Worm (Caenorhabditis elegans) whole organism, late embryonic: ENCODE results near the gene piit-1.

ENCODE experiments used
- Y22D7AL.16 ChIP-seq: sonication (generic microtip); optimal IDR thresholded peaks from 2 replicates; lab custom pipeline; 2016; ENCODE audit warnings: missing genetic modification characterization, missing compliant biosample characterization
- ama-1 ChIP-seq: fragments of 150-350 bp; optimal IDR thresholded peaks from 2 replicates; lab custom pipeline; 2014
- ceh-14 ChIP-seq: sonication (generic microtip); optimal IDR thresholded peaks from 2 replicates; lab custom pipeline; 2016; ENCODE audit warnings: missing genotype, missing genetic modification characterization, missing compliant biosample characterization
- ceh-2 ChIP-seq: sonication (generic microtip); optimal IDR thresholded peaks from 2 replicates; lab custom pipeline; 2016; ENCODE audit warnings: missing genotype, missing genetic modification characterization, missing compliant biosample characterization
- ceh-24 ChIP-seq: sonication (generic microtip); optimal IDR thresholded peaks from 2 replicates; lab custom pipeline; 2016; ENCODE audit warnings: mild to moderate bottlenecking, missing genetic modification characterization, missing compliant biosample characterization
- ceh-31 ChIP-seq: sonication (generic microtip); optimal IDR thresholded peaks from 2 replicates; lab custom pipeline; 2016; ENCODE audit warnings: missing genetic modification characterization, missing compliant biosample characterization
- ceh-48 ChIP-seq: sonication (generic microtip); optimal IDR thresholded peaks from 2 replicates; lab custom pipeline; 2016; ENCODE audit warnings: missing genetic modification characterization, inconsistent platforms, missing compliant biosample characterization
- ceh-6 ChIP-seq: fragments of 200-800 bp; sonication (Bioruptor generic); optimal IDR thresholded peaks from 2 replicates; lab custom pipeline; 2018; ENCODE audit warnings: mild to moderate bottlenecking, missing genetic modification characterization, missing compliant biosample characterization
- che-1 ChIP-seq: sonication (generic microtip); optimal IDR thresholded peaks from 2 replicates; lab custom pipeline; 2016; ENCODE audit warnings: mild to moderate bottlenecking, missing genetic modification characterization, missing compliant biosample characterization
- elt-2 ChIP-seq: sonication (generic microtip); optimal IDR thresholded peaks from 2 replicates; lab custom pipeline; 2016; ENCODE audit warnings: missing genetic modification reagents, missing genetic modification characterization, missing compliant biosample characterization
- ets-4 ChIP-seq: sonication (generic microtip); optimal IDR thresholded peaks from 2 replicates; lab custom pipeline; 2016; ENCODE audit warnings: missing genetic modification characterization, missing compliant biosample characterization
- eyg-1 ChIP-seq: sonication (generic microtip); optimal IDR thresholded peaks from 2 replicates; lab custom pipeline; 2016; ENCODE audit warnings: missing genotype, missing genetic modification characterization, missing compliant biosample characterization
- fax-1 ChIP-seq: sonication (generic microtip); optimal IDR thresholded peaks from 2 replicates; lab custom pipeline; 2016; ENCODE audit warnings: missing genotype, missing genetic modification characterization, missing compliant biosample characterization
- fkh-6 ChIP-seq: sonication (generic microtip); optimal IDR thresholded peaks from 2 replicates; lab custom pipeline; 2016; ENCODE audit warnings: missing genetic modification characterization, missing compliant biosample characterization
- hlh-13 ChIP-seq: fragments of 200-800 bp; sonication (Bioruptor generic); optimal IDR thresholded peaks from 2 replicates; lab custom pipeline; 2018; ENCODE audit warnings: mild to moderate bottlenecking, missing genetic modification characterization, missing compliant biosample characterization
- hlh-15 ChIP-seq: sonication (generic microtip); optimal IDR thresholded peaks from 2 replicates; lab custom pipeline; 2016; ENCODE audit warnings: missing genetic modification characterization, missing compliant biosample characterization
- hlh-6 ChIP-seq: sonication (generic microtip); optimal IDR thresholded peaks from 2 replicates; lab custom pipeline; 2016; ENCODE audit warnings: missing genotype, missing genetic modification characterization, missing compliant biosample characterization
- lim-6 ChIP-seq: sonication (generic microtip); optimal IDR thresholded peaks from 2 replicates; lab custom pipeline; 2016; ENCODE audit warnings: missing genetic modification characterization, missing compliant biosample characterization
- madf-2 ChIP-seq: sonication (generic microtip); optimal IDR thresholded peaks from 2 replicates; lab custom pipeline; 2017; ENCODE audit warnings: missing genetic modification characterization, missing compliant biosample characterization
- nhr-11 ChIP-seq: fragments of 150-350 bp; optimal IDR thresholded peaks from 2 replicates; lab custom pipeline; 2014; ENCODE audit warnings: missing biosample characterization, missing genetic modification characterization
- nhr-232 ChIP-seq: sonication (generic microtip); optimal IDR thresholded peaks from 2 replicates; lab custom pipeline; 2016; ENCODE audit warnings: missing genetic modification characterization, missing compliant biosample characterization
- npax-4 ChIP-seq: sonication (generic microtip); optimal IDR thresholded peaks from 2 replicates; lab custom pipeline; 2016; ENCODE audit warnings: missing genetic modification characterization, missing compliant biosample characterization
- odd-2 ChIP-seq: sonication (generic microtip); optimal IDR thresholded peaks from 2 replicates; lab custom pipeline; 2017; ENCODE audit warnings: antibody characterized with exemption, mild to moderate bottlenecking, missing genetic modification characterization, missing compliant biosample characterization
- pag-3 ChIP-seq: sonication (generic microtip); optimal IDR thresholded peaks from 2 replicates; lab custom pipeline; 2016; ENCODE audit warnings: missing compliant biosample characterization, missing genetic modification characterization, borderline replicate concordance
- pat-9 ChIP-seq: fragments of 200-800 bp; sonication (Bioruptor generic); optimal IDR thresholded peaks from 2 replicates; lab custom pipeline; 2018; ENCODE audit warnings: mild to moderate bottlenecking, missing genetic modification characterization, moderate library complexity, missing compliant biosample characterization
- pax-1 ChIP-seq: fragments of 150-350 bp; optimal IDR thresholded peaks from 2 replicates; lab custom pipeline; 2014; ENCODE audit warnings: missing biosample characterization, missing genetic modification characterization
- pha-4 ChIP-seq: fragments of 150-350 bp; optimal IDR thresholded peaks from 2 replicates; lab custom pipeline; 2018; ENCODE audit warnings: missing biosample characterization, missing genetic modification reagents, missing genetic modification characterization
- pqm-1 ChIP-seq: sonication (generic microtip); optimal IDR thresholded peaks from 2 replicates; lab custom pipeline; 2016; ENCODE audit warnings: missing genetic modification characterization, missing compliant biosample characterization
- ref-2 ChIP-seq: sonication (generic microtip); optimal IDR thresholded peaks from 2 replicates; lab custom pipeline; 2016; ENCODE audit warnings: missing genetic modification characterization, missing compliant biosample characterization
- tbx-2 ChIP-seq: sonication (generic microtip); optimal IDR thresholded peaks from 2 replicates; lab custom pipeline; 2016; ENCODE audit warnings: missing genetic modification characterization, missing compliant biosample characterization
- ttx-3 ChIP-seq: sonication (generic microtip); optimal IDR thresholded peaks from 2 replicates; lab custom pipeline; 2016; ENCODE audit warnings: missing genetic modification reagents, missing genetic modification characterization, missing compliant biosample characterization
- unc-3 ChIP-seq, 2 experiments: fragments of 200-800 bp in 1 of 2; sonication (Bioruptor generic) in 1 of 2; sonication (generic microtip) in 1 of 2; conservative IDR thresholded peaks in 1 of 2; optimal IDR thresholded peaks in 1 of 2; 2 replicates each; pipeline versions ENCODE4 v1.3.6 to Lab custom; 2016 to 2022; ENCODE audit warnings: missing compliant biosample characterization in 2 of 2, missing genetic modification characterization in 2 of 2, missing genetic modification reagents in 1 of 2
- zip-5 ChIP-seq: sonication (generic microtip); optimal IDR thresholded peaks from 2 replicates; lab custom pipeline; 2016; ENCODE audit warnings: missing genetic modification characterization, missing compliant biosample characterization

The piit-1 gene

DNA sequence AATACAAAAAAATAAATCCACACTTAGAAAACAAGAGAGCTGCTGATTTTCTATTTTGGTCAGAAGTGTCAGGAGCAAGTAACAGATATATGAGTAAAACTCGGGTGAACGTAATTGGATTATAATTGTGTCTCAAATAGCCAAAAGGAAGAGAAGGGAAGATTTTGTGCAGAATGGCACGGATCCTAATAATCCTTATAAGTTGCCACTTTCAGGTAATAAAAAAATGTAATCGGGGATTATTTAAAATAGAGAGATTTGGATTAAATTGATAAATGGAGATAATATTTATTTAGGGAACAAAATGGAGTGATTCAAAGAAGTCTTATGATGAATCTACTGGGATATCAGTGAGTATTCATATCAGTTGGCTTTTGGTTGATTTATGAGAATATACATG is 15.0 kb upstream of the piit-1 start:
- TF ChIP-seq ttx-3 (tag; lab: Kevin White, UChicago) (no peak), hlh-13 (GFP tag; lab: Kevin White, UChicago) (no peak), pqm-1 (tag; lab: Kevin White, UChicago) (no peak), ets-4 (no peak), ref-2 (tag; lab: Kevin White, UChicago) (no peak), elt-2 (tag; lab: Kevin White, UChicago) (no peak), unc-3 (GFP tag; conservative IDR thresholded peaks at IDR 0.05; lab: Robert Waterston, UW) (no peak), unc-3 (tag; optimal IDR thresholded peaks at IDR 0.05; lab: Kevin White, UChicago) (no peak), pha-4 (tag; lab: Kevin White, UChicago) (no peak), Y22D7AL.16 (tag; lab: Kevin White, UChicago) (no peak), fkh-6 (tag; lab: Kevin White, UChicago) (no peak), eyg-1 (tag; lab: Kevin White, UChicago) (no peak), odd-2 (tag; lab: Kevin White, UChicago) (no peak), zip-5 (tag; lab: Kevin White, UChicago) (no peak), ceh-24 (tag; lab: Kevin White, UChicago) (no peak), ceh-14 (no peak)

DNA sequence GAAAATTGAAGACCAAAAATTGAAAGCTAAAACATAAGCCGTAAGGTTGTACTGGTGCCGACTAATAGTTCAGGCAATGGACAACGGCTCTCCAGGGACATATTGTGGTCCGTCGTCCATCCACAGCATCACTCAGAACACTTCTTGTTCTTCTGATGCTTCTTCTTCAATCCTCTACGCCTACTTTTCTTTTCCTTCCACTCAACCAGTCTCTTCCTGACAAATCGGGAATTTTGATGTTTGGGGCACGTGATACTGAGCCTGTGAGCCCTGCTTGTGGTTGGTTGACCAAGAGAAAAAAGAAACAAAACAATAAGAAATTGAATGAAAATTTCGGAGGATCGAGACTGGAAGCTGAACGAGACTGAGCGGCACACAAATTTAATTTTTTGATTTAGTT is 11.3 kb upstream of the piit-1 start:
- no peak for TF ChIP-seq ref-2 (tag; lab: Kevin White, UChicago)
- TF ChIP-seq pat-9 (tag; lab: Kevin White, UChicago) = no peak

DNA sequence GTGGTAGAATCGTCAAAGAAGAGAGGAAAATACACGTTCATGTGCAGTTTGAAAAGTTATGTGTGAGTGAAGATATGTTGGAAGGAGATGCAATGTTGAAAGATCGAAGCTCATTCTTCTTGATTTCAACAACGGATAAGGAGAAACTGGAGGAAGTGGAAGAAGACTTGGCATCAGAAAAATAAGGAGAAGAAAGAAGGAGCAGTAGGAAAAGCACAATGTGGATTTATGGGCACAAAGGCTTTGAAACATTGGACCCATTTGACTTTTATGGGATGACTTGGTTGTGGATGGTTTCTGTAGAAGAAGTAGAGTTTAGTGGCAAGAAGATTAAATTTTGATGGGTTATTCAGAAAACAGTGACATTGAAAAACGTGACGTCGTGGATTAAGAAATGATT is 10.1 kb upstream of the piit-1 start:
- no peak for TF ChIP-seq pax-1 (tag; lab: Kevin White, UChicago)
- no peak for TF ChIP-seq che-1 (tag; lab: Kevin White, UChicago)
- no peak for TF ChIP-seq lim-6 (tag; lab: Kevin White, UChicago)
- TF ChIP-seq ceh-48 (tag; lab: Kevin White, UChicago) = no peak
- TF ChIP-seq nhr-11 (tag; lab: Kevin White, UChicago) = no peak
- no peak for TF ChIP-seq hlh-6 (tag; lab: Kevin White, UChicago)
- no peak for TF ChIP-seq madf-2 (tag; lab: Kevin White, UChicago)
- TF ChIP-seq eyg-1 (tag; lab: Kevin White, UChicago) = no peak

DNA sequence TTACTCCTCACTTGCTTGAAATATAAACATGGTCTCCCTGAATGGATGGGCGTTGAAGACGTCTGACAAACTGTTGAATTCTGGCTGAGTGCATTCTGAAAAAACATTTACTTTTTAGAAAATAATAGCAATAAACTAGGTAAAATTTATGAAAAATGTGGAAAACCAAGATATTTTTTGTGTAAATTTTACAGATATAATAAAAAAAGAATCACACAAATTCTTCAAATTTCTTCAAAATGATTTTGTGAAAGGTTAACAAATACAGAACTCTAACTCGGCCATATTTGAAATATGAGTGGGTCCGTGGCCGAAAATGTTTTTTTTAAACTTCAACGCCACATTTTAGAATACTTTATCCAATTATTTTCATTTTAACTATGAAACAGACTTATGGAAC is 8.2 kb upstream of the piit-1 start, which contains the start of gene glb-15:
Gene glb-15 (minus strand): TSS at position 101 of the 400 bp plus-strand sequence.
- TF ChIP-seq odd-2 (tag; lab: Kevin White, UChicago) (no peak), ttx-3 (tag; lab: Kevin White, UChicago) (no peak), fkh-6 (tag; lab: Kevin White, UChicago) (no peak), ceh-31 (no peak)

DNA sequence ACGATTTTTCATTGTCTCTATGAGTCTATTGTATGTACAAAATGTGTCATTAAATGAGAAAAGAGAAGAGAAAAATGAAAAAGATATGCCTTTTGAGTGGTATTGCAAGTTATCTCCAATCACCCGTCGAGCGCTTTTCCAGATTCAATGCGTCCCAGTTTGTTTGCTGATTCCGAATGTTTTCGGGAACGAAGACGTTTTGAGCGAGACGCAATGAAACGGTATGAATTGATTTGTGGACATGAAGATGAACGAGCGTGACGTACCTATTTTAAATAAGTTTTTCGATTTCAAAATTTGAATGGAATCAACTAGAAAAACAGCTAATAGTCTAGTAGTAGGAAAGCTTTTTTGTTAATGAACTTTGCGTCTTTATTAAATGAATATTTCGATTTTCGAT is 6.9 kb upstream of the piit-1 start:
- TF ChIP-seq nhr-232 (tag; lab: Kevin White, UChicago) (no peak), npax-4 (tag; lab: Kevin White, UChicago) (no peak), ceh-6 (no peak), tbx-2 (tag; lab: Kevin White, UChicago) (no peak), ama-1 (lab: Kevin White, UChicago) (no peak), fax-1 (tag; lab: Kevin White, UChicago) (no peak), hlh-6 (tag; lab: Kevin White, UChicago) (no peak), pag-3 (no peak), ceh-31 (no peak), eyg-1 (tag; lab: Kevin White, UChicago) (no peak), ceh-2 (tag; lab: Kevin White, UChicago) (no peak), hlh-15 (tag; lab: Kevin White, UChicago) (no peak), Y22D7AL.16 (tag; lab: Kevin White, UChicago) (no peak)
